Worm (Caenorhabditis elegans) whole organism, late embryonic: ENCODE results near the gene C28H8.5.

Experiments used
- C08G9.2 ChIP-seq: sonication (generic microtip); optimal IDR thresholded peaks from 2 replicates; lab custom pipeline; 2016; ENCODE audit warnings: mild to moderate bottlenecking, missing genetic modification characterization, moderate library complexity, missing compliant biosample characterization
- C38D4.7 ChIP-seq: fragments of 200-800 bp; sonication (Bioruptor generic); optimal IDR thresholded peaks from 2 replicates; lab custom pipeline; 2018; ENCODE audit warnings: mild to moderate bottlenecking, missing genetic modification characterization, moderate library complexity, missing compliant biosample characterization
- K02D7.2 ChIP-seq: sonication (generic microtip); optimal IDR thresholded peaks from 2 replicates; lab custom pipeline; 2017; ENCODE audit warnings: mild to moderate bottlenecking, missing genetic modification characterization, missing compliant biosample characterization
- Y22D7AL.16 ChIP-seq: sonication (generic microtip); optimal IDR thresholded peaks from 2 replicates; lab custom pipeline; 2016; ENCODE audit warnings: missing genetic modification characterization, missing compliant biosample characterization
- ahr-1 ChIP-seq: sonication (generic microtip); optimal IDR thresholded peaks from 2 replicates; lab custom pipeline; 2016; ENCODE audit warnings: missing genetic modification characterization, missing compliant biosample characterization
- ama-1 ChIP-seq: fragments of 150-350 bp; optimal IDR thresholded peaks from 2 replicates; lab custom pipeline; 2014
- ceh-18 ChIP-seq: sonication (generic microtip); optimal IDR thresholded peaks from 2 replicates; lab custom pipeline; 2016; ENCODE audit warnings: missing genetic modification characterization, missing compliant biosample characterization
- ceh-24 ChIP-seq: sonication (generic microtip); optimal IDR thresholded peaks from 2 replicates; lab custom pipeline; 2016; ENCODE audit warnings: mild to moderate bottlenecking, missing genetic modification characterization, missing compliant biosample characterization
- ceh-30 ChIP-seq: fragments of 150-350 bp; optimal IDR thresholded peaks from 2 replicates; lab custom pipeline; 2014; ENCODE audit warnings: missing biosample characterization, missing genetic modification characterization
- ceh-31 ChIP-seq: sonication (generic microtip); optimal IDR thresholded peaks from 2 replicates; lab custom pipeline; 2016; ENCODE audit warnings: missing genetic modification characterization, missing compliant biosample characterization
- ceh-34 ChIP-seq: sonication (generic microtip); optimal IDR thresholded peaks from 2 replicates; lab custom pipeline; 2016; ENCODE audit warnings: mild to moderate bottlenecking, missing genetic modification characterization, missing compliant biosample characterization
- ceh-6 ChIP-seq: fragments of 200-800 bp; sonication (Bioruptor generic); optimal IDR thresholded peaks from 2 replicates; lab custom pipeline; 2018; ENCODE audit warnings: mild to moderate bottlenecking, missing genetic modification characterization, missing compliant biosample characterization
- ceh-9 ChIP-seq: sonication (generic microtip); optimal IDR thresholded peaks from 2 replicates; lab custom pipeline; 2016; ENCODE audit warnings: mild to moderate bottlenecking, missing genetic modification characterization, inconsistent platforms, missing compliant biosample characterization
- che-1 ChIP-seq: sonication (generic microtip); optimal IDR thresholded peaks from 2 replicates; lab custom pipeline; 2016; ENCODE audit warnings: mild to moderate bottlenecking, missing genetic modification characterization, missing compliant biosample characterization
- dmd-4 ChIP-seq: sonication (generic microtip); optimal IDR thresholded peaks from 2 replicates; lab custom pipeline; 2016; ENCODE audit warnings: borderline replicate concordance, missing genetic modification characterization, missing compliant biosample characterization
- dve-1 ChIP-seq: sonication (generic microtip); optimal IDR thresholded peaks from 2 replicates; lab custom pipeline; 2017; ENCODE audit warnings: antibody characterized with exemption, mild to moderate bottlenecking, missing genetic modification characterization, missing compliant biosample characterization
- elt-2 ChIP-seq: sonication (generic microtip); optimal IDR thresholded peaks from 2 replicates; lab custom pipeline; 2016; ENCODE audit warnings: missing genetic modification reagents, missing genetic modification characterization, missing compliant biosample characterization
- elt-4 ChIP-seq: sonication (generic microtip); optimal IDR thresholded peaks from 2 replicates; lab custom pipeline; 2016; ENCODE audit warnings: missing genetic modification characterization, missing compliant biosample characterization
- ets-4 ChIP-seq: sonication (generic microtip); optimal IDR thresholded peaks from 2 replicates; lab custom pipeline; 2016; ENCODE audit warnings: missing genetic modification characterization, missing compliant biosample characterization
- gmeb-2 ChIP-seq: sonication (generic microtip); optimal IDR thresholded peaks from 2 replicates; lab custom pipeline; 2016; ENCODE audit warnings: missing genetic modification characterization, inconsistent platforms, missing compliant biosample characterization
- nfya-1 ChIP-seq: sonication (generic microtip); optimal IDR thresholded peaks from 2 replicates; lab custom pipeline; 2017; ENCODE audit warnings: missing genetic modification characterization, mild to moderate bottlenecking, missing compliant biosample characterization, antibody characterized with exemption, moderate library complexity
- nhr-11 ChIP-seq: fragments of 150-350 bp; optimal IDR thresholded peaks from 2 replicates; lab custom pipeline; 2014; ENCODE audit warnings: missing biosample characterization, missing genetic modification characterization
- nhr-232 ChIP-seq: sonication (generic microtip); optimal IDR thresholded peaks from 2 replicates; lab custom pipeline; 2016; ENCODE audit warnings: missing genetic modification characterization, missing compliant biosample characterization
- npax-4 ChIP-seq: sonication (generic microtip); optimal IDR thresholded peaks from 2 replicates; lab custom pipeline; 2016; ENCODE audit warnings: missing genetic modification characterization, missing compliant biosample characterization
- pat-9 ChIP-seq: fragments of 200-800 bp; sonication (Bioruptor generic); optimal IDR thresholded peaks from 2 replicates; lab custom pipeline; 2018; ENCODE audit warnings: mild to moderate bottlenecking, missing genetic modification characterization, moderate library complexity, missing compliant biosample characterization
- pax-1 ChIP-seq: fragments of 150-350 bp; optimal IDR thresholded peaks from 2 replicates; lab custom pipeline; 2014; ENCODE audit warnings: missing biosample characterization, missing genetic modification characterization
- pqm-1 ChIP-seq: sonication (generic microtip); optimal IDR thresholded peaks from 2 replicates; lab custom pipeline; 2016; ENCODE audit warnings: missing genetic modification characterization, missing compliant biosample characterization
- rnt-1 ChIP-seq: sonication (generic microtip); optimal IDR thresholded peaks from 2 replicates; lab custom pipeline; 2016; ENCODE audit warnings: missing genetic modification characterization, missing compliant biosample characterization
- sdc-2 ChIP-seq: sonication (generic microtip); optimal IDR thresholded peaks from 2 replicates; lab custom pipeline; 2016; ENCODE audit warnings: missing genotype, missing genetic modification characterization, missing compliant biosample characterization
- tbx-2 ChIP-seq: sonication (generic microtip); optimal IDR thresholded peaks from 2 replicates; lab custom pipeline; 2016; ENCODE audit warnings: missing genetic modification characterization, missing compliant biosample characterization
- unc-42 ChIP-seq: sonication (generic microtip); optimal IDR thresholded peaks from 2 replicates; lab custom pipeline; 2016; ENCODE audit warnings: missing genotype, missing genetic modification characterization, missing compliant biosample characterization
- unc-86 ChIP-seq: sonication (generic microtip); optimal IDR thresholded peaks from 2 replicates; lab custom pipeline; 2016; ENCODE audit warnings: missing genetic modification characterization, missing compliant biosample characterization
- ztf-16 ChIP-seq: sonication (generic microtip); optimal IDR thresholded peaks from 2 replicates; lab custom pipeline; 2017; ENCODE audit warnings: missing genetic modification characterization, missing compliant biosample characterization

Gene C28H8.5

DNA sequence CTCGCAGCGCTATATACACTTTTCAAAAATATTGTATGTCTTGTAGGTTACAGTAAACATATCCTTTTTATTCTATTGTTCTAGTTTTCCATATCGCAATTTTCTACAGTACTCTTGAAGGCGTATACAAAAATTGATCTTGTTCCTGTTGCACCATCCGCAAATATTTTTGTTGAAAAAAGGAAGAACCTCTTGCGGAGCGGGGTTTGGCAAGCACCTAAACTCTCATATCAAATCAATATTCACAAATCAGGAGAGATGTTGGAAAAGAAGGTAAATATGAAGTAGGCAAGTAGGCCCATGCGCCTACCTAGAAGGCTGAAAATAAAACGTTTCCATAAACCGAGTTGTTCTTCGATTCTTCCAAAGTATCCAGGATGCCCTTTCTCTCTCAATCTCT, at the start of gene C28H8.5:
Gene C28H8.5 (plus strand): TSS at position 301 of the 400 bp plus-strand sequence.
- no peak for TF ChIP-seq unc-86 (tag; lab: Kevin White, UChicago)
- no peak for TF ChIP-seq npax-4 (tag; lab: Kevin White, UChicago)

DNA sequence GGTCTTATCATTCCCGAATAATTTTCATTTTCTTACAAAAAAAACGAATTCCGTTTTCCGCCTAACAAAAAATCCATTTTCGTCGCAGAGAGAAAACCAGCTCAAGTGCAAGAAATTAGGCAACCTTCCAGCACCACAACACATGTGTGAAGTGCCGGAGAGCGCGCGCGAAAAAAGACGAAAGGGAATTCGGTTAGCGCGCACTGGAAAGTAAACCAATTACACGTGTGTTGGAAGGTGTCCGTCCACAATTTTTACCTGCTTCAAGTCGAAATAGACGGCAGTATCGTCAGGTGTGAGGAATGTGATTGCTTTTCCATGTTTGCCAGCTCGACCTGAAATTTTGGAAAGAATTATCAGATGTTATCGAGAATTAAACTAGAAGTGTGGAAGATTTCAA, 49.4 kb upstream of the C28H8.5 start:
- TF ChIP-seq unc-42 (tag; lab: Kevin White, UChicago) (peak; percentile 61), ztf-16 (tag; lab: Kevin White, UChicago) (no peak)

DNA sequence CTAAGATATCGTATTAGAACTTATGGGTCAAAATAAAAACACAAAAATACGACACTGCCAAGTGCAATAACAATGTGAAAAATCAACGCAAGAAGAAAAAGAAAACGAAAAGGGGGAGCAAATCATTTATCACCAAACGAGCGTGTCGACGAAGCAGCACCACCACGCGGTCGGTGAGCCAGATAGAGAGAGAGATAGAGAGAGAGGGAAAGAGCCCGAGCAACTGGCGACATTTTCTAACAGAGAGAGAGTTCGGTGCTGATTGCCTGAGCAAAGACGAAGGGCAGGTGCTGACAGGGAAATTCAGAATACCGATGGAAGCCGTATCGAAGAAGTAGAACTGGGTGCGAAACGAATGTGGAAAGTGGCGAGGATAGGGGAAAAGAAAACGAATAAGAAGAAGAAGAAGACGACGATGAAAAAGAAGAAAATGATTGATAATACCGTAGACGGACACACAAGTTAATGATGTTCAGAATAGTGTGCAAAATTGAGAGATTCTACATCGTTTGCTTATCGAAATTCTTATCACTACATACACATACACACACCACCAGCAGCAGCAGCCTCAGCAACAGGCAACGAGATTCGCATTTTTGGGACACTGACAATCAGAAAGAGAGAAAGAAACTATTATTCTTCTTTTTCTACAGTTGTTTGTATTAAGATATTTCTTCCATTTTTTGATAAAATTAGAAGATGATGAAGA, 48.8 kb upstream of the C28H8.5 start:
- TF ChIP-seq che-1 (tag; lab: Kevin White, UChicago), result no peak
- TF ChIP-seq ceh-34 (tag; lab: Kevin White, UChicago), result peak; percentile 23
- peak; percentile 63 for TF ChIP-seq ceh-18 (tag; lab: Kevin White, UChicago)
- no peak for TF ChIP-seq K02D7.2
- no peak for TF ChIP-seq ama-1
- no peak for TF ChIP-seq pax-1 (tag; lab: Kevin White, UChicago)
- no peak for TF ChIP-seq nhr-11 (tag; lab: Kevin White, UChicago)
- TF ChIP-seq rnt-1 (tag; lab: Kevin White, UChicago), result peak; percentile 49
- TF ChIP-seq elt-2 (tag; lab: Kevin White, UChicago), result peak; percentile 89
- TF ChIP-seq C38D4.7 (GFP tag; lab: Kevin White, UChicago), result no peak
- TF ChIP-seq ceh-31 (tag; lab: Kevin White, UChicago), result no peak
- no peak for TF ChIP-seq dve-1 (tag; lab: Kevin White, UChicago)
- peak; percentile 46 for TF ChIP-seq C08G9.2
- TF ChIP-seq ceh-9, result no peak
- TF ChIP-seq elt-4, result no peak
- no peak for TF ChIP-seq tbx-2 (tag; lab: Kevin White, UChicago)
- no peak for TF ChIP-seq ceh-24 (tag; lab: Kevin White, UChicago)
- TF ChIP-seq ceh-30 (tag; lab: Kevin White, UChicago), result no peak
- TF ChIP-seq gmeb-2 (tag; lab: Kevin White, UChicago), result no peak
- TF ChIP-seq nhr-232 (tag; lab: Kevin White, UChicago), result no peak
- TF ChIP-seq sdc-2, result no peak
- TF ChIP-seq ceh-6, result no peak
- peak; percentile 26 for TF ChIP-seq ets-4 (tag; lab: Kevin White, UChicago)
- TF ChIP-seq Y22D7AL.16, result no peak
- no peak for TF ChIP-seq pat-9 (tag; lab: Kevin White, UChicago)
- TF ChIP-seq, all 69 proteins: peak for 6

ce11 chrIII:5836261-5836660, 47.8 kb upstream of the C28H8.5 start:
- TF ChIP-seq ahr-1 (no peak), dmd-4 (no peak), ceh-6 (no peak)

- TF ChIP-seq pqm-1 (tag; lab: Kevin White, UChicago), result no peak
- TF ChIP-seq C38D4.7 (GFP tag; lab: Kevin White, UChicago), result peak; percentile 18
- peak; percentile 4 for TF ChIP-seq nfya-1 (tag; lab: Kevin White, UChicago)
- peak; percentile 7 for TF ChIP-seq sdc-2
- TF ChIP-seq, all 69 proteins: peak for 3
These were observed 47.3 kb upstream of the C28H8.5 start, which contains the start of gene W04D12.1 for ce11 chrIII:5836816-5837215. TSS of gene W04D12.1 (plus strand) at chrIII:5836926.
